Fruit fly (Drosophila melanogaster) whole organism, embryonic: ENCODE results near the gene Drs.

Experiments used
- Abd-B ChIP-seq: fragments of 200-800 bp; sonication (Bioruptor generic); optimal IDR thresholded peaks from 2 replicates; lab custom pipeline; 2018; ENCODE audit warnings: missing biosample characterization, mild to moderate bottlenecking, missing genetic modification characterization, moderate library complexity
- Ada2b ChIP-seq: fragments of 200-800 bp; sonication (Bioruptor generic); IDR thresholded peaks from 2 replicates; pipeline ENCODE4 v1.3.6; 2022; ENCODE audit warnings: missing biosample characterization, missing genetic modification characterization
- Bgb ChIP-seq: fragments of 200-800 bp; sonication (Bioruptor generic); IDR thresholded peaks from 2 replicates; pipeline ENCODE4 v1.3.6; 2022; ENCODE audit warnings: missing biosample characterization, missing genetic modification characterization; ENCODE audit not compliant: partially characterized antibody
- CG10543 ChIP-seq: fragments of 200-800 bp; sonication (Bioruptor generic); optimal IDR thresholded peaks from 3 replicates; lab custom pipeline; 2017; ENCODE audit warnings: missing biosample characterization, mild to moderate bottlenecking, missing genetic modification characterization, moderate library complexity
- CG11093 ChIP-seq: fragments of 200-800 bp; sonication (Bioruptor generic); IDR thresholded peaks from 3 replicates; pipeline ENCODE4 v1.3.6; 2022; ENCODE audit warnings: missing biosample characterization, missing genetic modification characterization
- CG11696 ChIP-seq: fragments of 200-800 bp; sonication (Bioruptor generic); IDR thresholded peaks from 2 replicates; pipeline ENCODE4 v1.3.6; 2022; ENCODE audit warnings: missing biosample characterization, missing genetic modification characterization
- CG14441 ChIP-seq: fragments of 200-800 bp; sonication (Bioruptor generic); IDR thresholded peaks from 2 replicates; pipeline ENCODE4 v1.3.6; 2022; ENCODE audit warnings: missing biosample characterization, missing genetic modification characterization
- CG15011 ChIP-seq: fragments of 200-800 bp; sonication (Bioruptor generic); optimal IDR thresholded peaks from 3 replicates; lab custom pipeline; 2018; ENCODE audit warnings: missing biosample characterization, mild to moderate bottlenecking, missing genetic modification characterization
- CG16815 ChIP-seq: fragments of 200-800 bp; sonication (Bioruptor generic); optimal IDR thresholded peaks from 3 replicates; lab custom pipeline; 2017; ENCODE audit warnings: missing biosample characterization, mild to moderate bottlenecking, missing genetic modification characterization
- CG17359 ChIP-seq: fragments of 200-800 bp; sonication (Bioruptor generic); optimal IDR thresholded peaks from 3 replicates; lab custom pipeline; 2018; ENCODE audit warnings: missing biosample characterization, mild to moderate bottlenecking, missing genetic modification characterization, moderate library complexity
- CG1792 ChIP-seq: fragments of 200-800 bp; sonication (Bioruptor generic); optimal IDR thresholded peaks from 2 replicates; lab custom pipeline; 2016; ENCODE audit warnings: missing biosample characterization, missing genetic modification characterization
- CG18262 ChIP-seq: fragments of 200-800 bp; optimal IDR thresholded peaks from 3 replicates; lab custom pipeline; 2019; ENCODE audit warnings: missing biosample characterization, mild to moderate bottlenecking, missing genetic modification characterization, moderate library complexity
- CG18476 ChIP-seq: fragments of 200-800 bp; sonication (Bioruptor generic); optimal IDR thresholded peaks from 2 replicates; lab custom pipeline; 2016; ENCODE audit warnings: missing biosample characterization, mild to moderate bottlenecking, missing genetic modification characterization
- CG18599 ChIP-seq: fragments of 200-800 bp; sonication (Bioruptor generic); optimal IDR thresholded peaks from 3 replicates; lab custom pipeline; 2017; ENCODE audit warnings: missing biosample characterization, missing genetic modification characterization, mild to moderate bottlenecking, moderate library complexity, missing genetic modification reagents
- CG2875 ChIP-seq: fragments of 200-800 bp; sonication (Bioruptor generic); optimal IDR thresholded peaks from 2 replicates; lab custom pipeline; 2017; ENCODE audit warnings: missing biosample characterization, mild to moderate bottlenecking, missing genetic modification characterization, missing genetic modification reagents
- CG30431 ChIP-seq: fragments of 200-800 bp; sonication (Bioruptor generic); optimal IDR thresholded peaks from 2 replicates; lab custom pipeline; 2017; ENCODE audit warnings: missing biosample characterization, missing genetic modification characterization
- CG3065 ChIP-seq: fragments of 200-800 bp; sonication (Bioruptor generic); optimal IDR thresholded peaks from 2 replicates; lab custom pipeline; 2016; ENCODE audit warnings: missing biosample characterization, missing genetic modification characterization
- CG31441 ChIP-seq: fragments of 200-800 bp; sonication (Bioruptor generic); IDR thresholded peaks from 2 replicates; pipeline ENCODE4 v1.3.6; 2022; ENCODE audit warnings: missing biosample characterization, missing genetic modification characterization
- CG32772 ChIP-seq: fragments of 200-800 bp; sonication (Bioruptor generic); IDR thresholded peaks from 2 replicates; pipeline ENCODE4 v1.3.6; 2022; ENCODE audit warnings: missing biosample characterization, missing genetic modification characterization
- CG3847 ChIP-seq: fragments of 200-800 bp; sonication (Bioruptor generic); IDR thresholded peaks from 2 replicates; pipeline ENCODE4 v1.3.6; 2022; ENCODE audit warnings: missing biosample characterization, missing genetic modification characterization
- CG4282 ChIP-seq: fragments of 200-800 bp; sonication (Bioruptor generic); optimal IDR thresholded peaks from 2 replicates; lab custom pipeline; 2016; ENCODE audit warnings: missing biosample characterization, missing genetic modification characterization
- CG7745 ChIP-seq: fragments of 200-800 bp; sonication (Bioruptor generic); optimal IDR thresholded peaks from 2 replicates; lab custom pipeline; 2018; ENCODE audit warnings: missing biosample characterization, mild to moderate bottlenecking, missing genetic modification characterization, moderate library complexity
- CG7928 ChIP-seq: fragments of 200-800 bp; sonication (Bioruptor generic); optimal IDR thresholded peaks from 2 replicates; lab custom pipeline; 2017; ENCODE audit warnings: missing biosample characterization, mild to moderate bottlenecking, missing genetic modification characterization
- CG8924 ChIP-seq: fragments of 200-800 bp; optimal IDR thresholded peaks from 3 replicates; lab custom pipeline; 2019; ENCODE audit warnings: missing biosample characterization, mild to moderate bottlenecking, missing genetic modification characterization, moderate library complexity
- Dp ChIP-seq: fragments of 200-800 bp; sonication (Bioruptor generic); optimal IDR thresholded peaks from 2 replicates; lab custom pipeline; 2018; ENCODE audit warnings: missing biosample characterization, mild to moderate bottlenecking, missing genetic modification characterization, moderate library complexity
- H15 ChIP-seq: fragments of 200-800 bp; sonication (Bioruptor generic); IDR thresholded peaks from 3 replicates; pipeline ENCODE4 v1.3.6; 2022; ENCODE audit warnings: missing biosample characterization, missing genetic modification characterization
- HHEX ChIP-seq: fragments of 200-800 bp; sonication (Bioruptor generic); optimal IDR thresholded peaks from 3 replicates; lab custom pipeline; 2017; ENCODE audit warnings: missing biosample characterization, mild to moderate bottlenecking, missing genetic modification characterization, missing genetic modification reagents
- MTF-1 ChIP-seq: fragments of 200-800 bp; sonication (Bioruptor generic); optimal IDR thresholded peaks from 2 replicates; lab custom pipeline; 2018; ENCODE audit warnings: missing biosample characterization, mild to moderate bottlenecking, missing genetic modification characterization, borderline replicate concordance
- Mes4 ChIP-seq: fragments of 200-800 bp; sonication (Bioruptor generic); optimal IDR thresholded peaks from 2 replicates; lab custom pipeline; 2016; ENCODE audit warnings: missing biosample characterization, missing genetic modification characterization
- NC2β ChIP-seq: fragments of 200-800 bp; sonication (Bioruptor generic); optimal IDR thresholded peaks from 2 replicates; lab custom pipeline; 2016; ENCODE audit warnings: missing biosample characterization, missing genetic modification characterization
- Pdp1 ChIP-seq, 2 experiments: fragments of 200-800 bp; sonication (Bioruptor generic); optimal IDR thresholded peaks; 3 replicates each; lab custom pipeline; 2016; ENCODE audit warnings: missing biosample characterization in 2 of 2, missing genetic modification characterization in 2 of 2, mild to moderate bottlenecking in 1 of 2, moderate library complexity in 1 of 2
- Rfx ChIP-seq: fragments of 200-800 bp; sonication (Bioruptor generic); IDR thresholded peaks from 2 replicates; pipeline ENCODE4 v1.3.6; 2022; ENCODE audit warnings: missing biosample characterization, missing genetic modification characterization
- TFAM ChIP-seq: fragments of 200-800 bp; sonication (Bioruptor generic); optimal IDR thresholded peaks from 2 replicates; lab custom pipeline; 2017; ENCODE audit warnings: missing biosample characterization, missing genetic modification characterization, inconsistent platforms
- ara ChIP-seq: fragments of 200-800 bp; sonication (Bioruptor generic); IDR thresholded peaks from 2 replicates; pipeline ENCODE4 v1.3.6; 2022; ENCODE audit warnings: missing biosample characterization, missing genetic modification characterization
- bab2 ChIP-seq: fragments of 200-800 bp; sonication (Bioruptor generic); optimal IDR thresholded peaks from 2 replicates; lab custom pipeline; 2016; ENCODE audit warnings: missing biosample characterization, missing genetic modification characterization
- crc ChIP-seq: fragments of 200-800 bp; sonication (Bioruptor generic); optimal IDR thresholded peaks from 2 replicates; lab custom pipeline; 2016; ENCODE audit warnings: missing biosample characterization, missing genetic modification characterization
- dysf ChIP-seq: fragments of 200-800 bp; sonication (Bioruptor generic); IDR thresholded peaks from 3 replicates; pipeline ENCODE4 v1.3.6; 2022; ENCODE audit warnings: missing biosample characterization, missing genetic modification characterization
- fd102C ChIP-seq: fragments of 200-800 bp; sonication (Bioruptor generic); optimal IDR thresholded peaks from 2 replicates; lab custom pipeline; 2018; ENCODE audit warnings: missing biosample characterization, mild to moderate bottlenecking, missing genetic modification characterization, moderate library complexity
- gce ChIP-seq: fragments of 200-800 bp; sonication (Bioruptor generic); IDR thresholded peaks from 3 replicates; pipeline ENCODE4 v1.3.6; 2022; ENCODE audit warnings: missing biosample characterization, missing genetic modification characterization
- gro ChIP-seq: fragments of 200-800 bp; sonication (Bioruptor generic); optimal IDR thresholded peaks from 2 replicates; lab custom pipeline; 2016; ENCODE audit warnings: missing biosample characterization, missing genetic modification characterization
- ham ChIP-seq: fragments of 200-800 bp; sonication (Bioruptor generic); IDR thresholded peaks from 2 replicates; pipeline ENCODE4 v1.3.6; 2022; ENCODE audit warnings: missing biosample characterization, missing genetic modification characterization
- kay ChIP-seq: fragments of 200-800 bp; sonication (Bioruptor generic); optimal IDR thresholded peaks from 2 replicates; lab custom pipeline; 2016; ENCODE audit warnings: missing biosample characterization, missing genetic modification characterization
- oc ChIP-seq: fragments of 200-800 bp; sonication (Bioruptor generic); optimal IDR thresholded peaks from 2 replicates; lab custom pipeline; 2018; ENCODE audit warnings: missing biosample characterization, mild to moderate bottlenecking, missing genetic modification characterization, moderate library complexity
- psq ChIP-seq: fragments of 200-800 bp; sonication (Bioruptor generic); optimal IDR thresholded peaks from 2 replicates; lab custom pipeline; 2017; ENCODE audit warnings: missing biosample characterization, missing genetic modification characterization
- ranshi ChIP-seq: fragments of 200-800 bp; sonication (Bioruptor generic); IDR thresholded peaks from 2 replicates; pipeline ENCODE4 v1.3.6; 2022; ENCODE audit warnings: missing biosample characterization, missing genetic modification characterization
- schlank ChIP-seq: fragments of 200-800 bp; sonication (Bioruptor generic); optimal IDR thresholded peaks from 2 replicates; lab custom pipeline; 2018; ENCODE audit warnings: missing biosample characterization, mild to moderate bottlenecking, missing genetic modification characterization
- sim ChIP-seq: fragments of 200-800 bp; sonication (Bioruptor generic); IDR thresholded peaks from 2 replicates; pipeline ENCODE4 v1.3.6; 2022; ENCODE audit warnings: missing biosample characterization, missing genetic modification characterization
- tll ChIP-seq, 2 experiments: fragments of 200-800 bp in 1 of 2; fragments of >200 bp in 1 of 2; sonication (Bioruptor generic) in 1 of 2; optimal IDR thresholded peaks; 2 replicates each; lab custom pipeline; 2017 to 2019; ENCODE audit warnings: missing biosample characterization in 2 of 2, missing genetic modification characterization in 2 of 2, mild to moderate bottlenecking in 1 of 2, moderate library complexity in 1 of 2
- tx ChIP-seq: fragments of 200-800 bp; sonication (Bioruptor generic); optimal IDR thresholded peaks from 2 replicates; lab custom pipeline; 2016; ENCODE audit warnings: missing biosample characterization, missing genetic modification characterization
- zen ChIP-seq: fragments of 200-800 bp; sonication (Bioruptor generic); optimal IDR thresholded peaks from 3 replicates; lab custom pipeline; 2018; ENCODE audit warnings: missing biosample characterization, mild to moderate bottlenecking, missing genetic modification characterization, moderate library complexity

Gene Drs

dm6 chr3L:3381869-3382488, 12.6 kb downstream of the Drs start (continued):
- TF ChIP-seq CG30431 (GFP tag; lab: Kevin White, UChicago) (no peak), CG17359 (tag; lab: Kevin White, UChicago) (peak; percentile 60), sim (GFP tag; lab: Robert Waterston, UW) (no peak), CG32772 (GFP tag; lab: Robert Waterston, UW) (no peak), oc (peak; percentile 37), CG3847 (GFP tag; lab: Robert Waterston, UW) (peak; percentile 72), schlank (peak; percentile 28), psq (no peak), CG8924 (tag; lab: Kevin White, UChicago) (no peak), CG15011 (GFP tag; lab: Kevin White, UChicago) (no peak), tll (GFP tag; optimal IDR thresholded peaks at IDR 0.05; lab: Kevin White, UChicago) (no peak), CG7928 (no peak), zen (tag; lab: Kevin White, UChicago) (no peak), TFAM (no peak), CG18599 (GFP tag; lab: Kevin White, UChicago) (no peak), ranshi (GFP tag; lab: Robert Waterston, UW) (0 out of 2 replicates have a peak, but pooled peaks have one; percentile 37), HHEX (GFP tag; lab: Kevin White, UChicago) (peak; percentile 16), crc (GFP tag; lab: Kevin White, UChicago) (no peak), tx (GFP tag; lab: Kevin White, UChicago) (no peak), gce (GFP tag; lab: Robert Waterston, UW) (no peak), CG2875 (GFP tag; lab: Kevin White, UChicago) (no peak), gro (GFP tag; lab: Kevin White, UChicago) (no peak), ham (GFP tag; lab: Robert Waterston, UW) (no peak), dysf (GFP tag; lab: Robert Waterston, UW) (peak; percentile 76), Pdp1 (GFP tag; optimal IDR thresholded peaks at IDR 0.05; lab: Kevin White, UChicago) (no peak), Ada2b (GFP tag; lab: Robert Waterston, UW) (peak; percentile 70), CG18262 (tag; lab: Kevin White, UChicago) (no peak), CG11696 (GFP tag; lab: Robert Waterston, UW) (0 out of 2 replicates have a peak, but pooled peaks have one; percentile 26), ara (GFP tag; lab: Robert Waterston, UW) (peak; percentile 38; the same call in 1 of the 2 replicates), Abd-B (GFP tag; lab: Kevin White, UChicago) (peak; percentile 44), Mes4 (GFP tag; lab: Kevin White, UChicago) (no peak), CG11093 (0 out of 3 replicates have a peak, but pooled peaks have one; percentile 16), CG3065 (no peak), Rfx (peak; percentile 80), H15 (GFP tag; lab: Robert Waterston, UW) (peak; percentile 51; the same call in 1 of the 3 replicates), CG14441 (GFP tag; lab: Robert Waterston, UW) (peak; percentile 71), CG10543 (GFP tag; lab: Kevin White, UChicago) (no peak), NC2β (no peak), CG31441 (GFP tag; lab: Robert Waterston, UW) (peak; percentile 40; the same call in 1 of the 2 replicates), CG4282 (GFP tag; lab: Kevin White, UChicago) (no peak), MTF-1 (no peak), bab2 (GFP tag; lab: Kevin White, UChicago) (no peak), Dp (GFP tag; lab: Kevin White, UChicago) (no peak), CG1792 (GFP tag; lab: Kevin White, UChicago) (no peak), CG18476 (GFP tag; lab: Kevin White, UChicago) (no peak), CG16815 (GFP tag; lab: Kevin White, UChicago) (no peak), CG7745 (tag; lab: Kevin White, UChicago) (no peak), fd102C (GFP tag; lab: Kevin White, UChicago) (no peak), Bgb (GFP tag; lab: Robert Waterston, UW) (no peak), kay (GFP tag; lab: Kevin White, UChicago) (no peak)
